Worm (Caenorhabditis elegans) whole organism, young adult: ENCODE measurements around the gene cwn-1.
A peak's percentile ranks its signal among the peaks of the same experiment; 100 is the strongest.

Experiments
- B0019.2 ChIP-seq: fragments of 200-800 bp; sonication (Bioruptor generic); conservative IDR thresholded peaks from 2 replicates; pipeline ENCODE4 v1.3.6; 2022; ENCODE audit warnings: missing genetic modification reagents, missing genetic modification characterization, missing compliant biosample characterization
- B0035.1 ChIP-seq: sonication (generic microtip); optimal IDR thresholded peaks from 2 replicates; lab custom pipeline; 2016; ENCODE audit warnings: missing genetic modification characterization, mild to moderate bottlenecking, missing compliant biosample characterization, missing genotype, missing genetic modification reagents
- B0336.3 ChIP-seq: fragments of 200-800 bp; sonication (Bioruptor generic); IDR thresholded peaks from 2 replicates; pipeline ENCODE4 v1.3.6; 2022; ENCODE audit warnings: missing genetic modification characterization, missing compliant biosample characterization
- C06A6.2 ChIP-seq: fragments of 200-800 bp; sonication (Bioruptor generic); conservative IDR thresholded peaks from 2 replicates; pipeline ENCODE4 v1.3.6; 2022; ENCODE audit warnings: missing genetic modification characterization, missing compliant biosample characterization
- F10E7.11 ChIP-seq: sonication (generic microtip); optimal IDR thresholded peaks from 2 replicates; lab custom pipeline; 2017; ENCODE audit warnings: mild to moderate bottlenecking, missing genetic modification characterization, moderate library complexity, missing compliant biosample characterization
- F23B12.7 ChIP-seq: sonication (generic microtip); optimal IDR thresholded peaks from 2 replicates; lab custom pipeline; 2017; ENCODE audit warnings: missing genetic modification characterization, mild to moderate bottlenecking, missing compliant biosample characterization, antibody characterized with exemption, moderate library complexity; ENCODE audit not compliant: insufficient read depth
- T26A5.8 ChIP-seq: sonication (generic microtip); optimal IDR thresholded peaks from 2 replicates; lab custom pipeline; 2016; ENCODE audit warnings: missing genetic modification characterization, missing compliant biosample characterization
- ZK185.1 ChIP-seq: sonication (generic microtip); optimal IDR thresholded peaks from 2 replicates; lab custom pipeline; 2016; ENCODE audit warnings: mild to moderate bottlenecking, missing genetic modification characterization, missing compliant biosample characterization; ENCODE audit not compliant: poor library complexity, severe bottlenecking
- akir-1 ChIP-seq: fragments of 200-800 bp; sonication (Bioruptor generic); optimal IDR thresholded peaks from 2 replicates; lab custom pipeline; 2018; ENCODE audit warnings: mild to moderate bottlenecking, missing genetic modification characterization, moderate library complexity, missing compliant biosample characterization
- ama-1 ChIP-seq, 3 experiments: fragments of 150-350 bp in 1 of 3; sonication (generic microtip) in 2 of 3; optimal IDR thresholded peaks; 2 replicates each; lab custom pipeline; 2014 to 2018; ENCODE audit warnings: missing biosample characterization in 2 of 3, missing genetic modification characterization in 2 of 3, missing genetic modification reagents in 2 of 3
- attf-5 ChIP-seq: fragments of 200-800 bp; sonication (Bioruptor generic); optimal IDR thresholded peaks from 2 replicates; lab custom pipeline; 2018; ENCODE audit warnings: mild to moderate bottlenecking, missing genetic modification characterization, missing compliant biosample characterization
- attf-6 ChIP-seq: fragments of 200-800 bp; sonication (Bioruptor generic); IDR thresholded peaks from 2 replicates; pipeline ENCODE4 v1.3.6; 2022; ENCODE audit warnings: missing genetic modification reagents, missing genetic modification characterization, missing compliant biosample characterization
- bed-1 ChIP-seq: fragments of 200-800 bp; sonication (Bioruptor generic); IDR thresholded peaks from 2 replicates; pipeline ENCODE4 v1.3.6; 2022; ENCODE audit warnings: missing genetic modification reagents, missing genetic modification characterization, missing compliant biosample characterization
- cebp-2 ChIP-seq: fragments of 200-800 bp; sonication (Bioruptor generic); IDR thresholded peaks from 2 replicates; pipeline ENCODE4 v1.3.6; 2022; ENCODE audit warnings: missing genetic modification characterization, missing compliant biosample characterization
- ceh-100 ChIP-seq: fragments of 200-800 bp; sonication (Bioruptor generic); IDR thresholded peaks from 2 replicates; pipeline ENCODE4 v1.3.6; 2022; ENCODE audit warnings: missing genetic modification reagents, missing genetic modification characterization, missing compliant biosample characterization
- chd-7 ChIP-seq: sonication (generic microtip); optimal IDR thresholded peaks from 2 replicates; lab custom pipeline; 2016; ENCODE audit warnings: mild to moderate bottlenecking, missing genetic modification characterization, moderate library complexity, missing compliant biosample characterization
- egl-18 ChIP-seq: fragments of 200-800 bp; sonication (Bioruptor generic); IDR thresholded peaks from 2 replicates; pipeline ENCODE4 v1.3.6; 2022; ENCODE audit warnings: missing genetic modification reagents, missing genetic modification characterization, missing compliant biosample characterization
- egl-44 ChIP-seq: fragments of 200-800 bp; sonication (Bioruptor generic); IDR thresholded peaks from 2 replicates; pipeline ENCODE4 v1.3.6; 2022; ENCODE audit warnings: missing genetic modification reagents, missing genetic modification characterization, missing compliant biosample characterization
- gei-17 ChIP-seq: fragments of 200-800 bp; sonication (Bioruptor generic); optimal IDR thresholded peaks from 2 replicates; lab custom pipeline; 2018; ENCODE audit warnings: mild to moderate bottlenecking, missing genetic modification characterization, missing compliant biosample characterization
- hlh-12 ChIP-seq: sonication (generic microtip); optimal IDR thresholded peaks from 2 replicates; lab custom pipeline; 2016; ENCODE audit warnings: missing genetic modification characterization, missing compliant biosample characterization
- hmg-20 ChIP-seq: fragments of 200-800 bp; sonication (Bioruptor generic); IDR thresholded peaks from 2 replicates; pipeline ENCODE4 v1.3.6; 2022; ENCODE audit warnings: missing genetic modification reagents, missing genetic modification characterization, missing compliant biosample characterization
- hrde-1 ChIP-seq: sonication (generic microtip); optimal IDR thresholded peaks from 2 replicates; lab custom pipeline; 2016; ENCODE audit warnings: missing genetic modification characterization, mild to moderate bottlenecking, missing compliant biosample characterization, moderate library complexity, missing genotype, missing genetic modification reagents, borderline replicate concordance
- let-607 ChIP-seq, 2 experiments: fragments of 200-800 bp in 1 of 2; sonication (Bioruptor generic) in 1 of 2; sonication (generic microtip) in 1 of 2; optimal IDR thresholded peaks; 2 replicates each; lab custom pipeline; 2016 to 2018; ENCODE audit warnings: mild to moderate bottlenecking in 2 of 2, missing compliant biosample characterization in 2 of 2, missing genetic modification characterization in 2 of 2, moderate library complexity in 2 of 2, missing genotype in 1 of 2
- lsl-1 ChIP-seq: fragments of 200-800 bp; sonication (Bioruptor generic); optimal IDR thresholded peaks from 2 replicates; lab custom pipeline; 2018; ENCODE audit warnings: mild to moderate bottlenecking, missing genetic modification characterization, moderate library complexity, missing compliant biosample characterization
- lsy-27 ChIP-seq: sonication (generic microtip); optimal IDR thresholded peaks from 2 replicates; lab custom pipeline; 2017; ENCODE audit warnings: missing genetic modification characterization, mild to moderate bottlenecking, missing compliant biosample characterization, antibody characterized with exemption, missing genotype, borderline replicate concordance; ENCODE audit not compliant: insufficient read depth
- madf-6 ChIP-seq: fragments of 200-800 bp; sonication (Bioruptor generic); IDR thresholded peaks from 2 replicates; pipeline ENCODE4 v1.3.6; 2022; ENCODE audit warnings: missing genetic modification reagents, missing genetic modification characterization, missing compliant biosample characterization
- madf-8 ChIP-seq: fragments of 200-800 bp; sonication (Bioruptor generic); conservative IDR thresholded peaks from 2 replicates; pipeline ENCODE4 v1.3.6; 2022; ENCODE audit warnings: missing genetic modification reagents, missing genetic modification characterization, missing compliant biosample characterization
- mxl-1 ChIP-seq: sonication (generic microtip); optimal IDR thresholded peaks from 2 replicates; lab custom pipeline; 2016; ENCODE audit warnings: missing genetic modification characterization, missing compliant biosample characterization
- nfya-1 ChIP-seq: sonication (generic microtip); optimal IDR thresholded peaks from 2 replicates; lab custom pipeline; 2017; ENCODE audit warnings: antibody characterized with exemption, missing compliant biosample characterization, missing genetic modification characterization, borderline replicate concordance; ENCODE audit not compliant: insufficient read depth
- nfyb-1 ChIP-seq: fragments of 200-800 bp; sonication (Bioruptor generic); IDR thresholded peaks from 2 replicates; pipeline ENCODE4 v1.3.6; 2022; ENCODE audit warnings: missing genetic modification reagents, missing genetic modification characterization, missing compliant biosample characterization
- nhr-120 ChIP-seq: fragments of 200-800 bp; sonication (Bioruptor generic); IDR thresholded peaks from 2 replicates; pipeline ENCODE4 v1.3.6; 2022; ENCODE audit warnings: missing genetic modification characterization, missing compliant biosample characterization
- nhr-179 ChIP-seq: sonication (generic microtip); optimal IDR thresholded peaks from 2 replicates; lab custom pipeline; 2016; ENCODE audit warnings: mild to moderate bottlenecking, missing genetic modification characterization, missing compliant biosample characterization
- nhr-27 ChIP-seq: fragments of 200-800 bp; sonication (Bioruptor generic); optimal IDR thresholded peaks from 2 replicates; lab custom pipeline; 2018; ENCODE audit warnings: mild to moderate bottlenecking, missing genetic modification characterization, moderate library complexity, missing compliant biosample characterization
- pbrm-1 ChIP-seq: fragments of 200-800 bp; sonication (Bioruptor generic); IDR thresholded peaks from 2 replicates; pipeline ENCODE4 v1.3.6; 2022; ENCODE audit warnings: missing genetic modification reagents, missing genetic modification characterization, missing compliant biosample characterization
- rpc-1 ChIP-seq, 2 experiments: fragments of 150-350 bp in 1 of 2; sonication (generic microtip) in 1 of 2; optimal IDR thresholded peaks; 2 replicates each; lab custom pipeline; 2014 to 2018; ENCODE audit warnings: missing biosample characterization in 1 of 2, missing genetic modification characterization in 1 of 2, missing genetic modification reagents in 1 of 2, missing genotype in 1 of 2
- sea-2 ChIP-seq: fragments of 200-800 bp; sonication (Bioruptor generic); IDR thresholded peaks from 2 replicates; pipeline ENCODE4 v1.3.6; 2022; ENCODE audit warnings: missing genetic modification characterization, missing compliant biosample characterization
- sptf-2 ChIP-seq: fragments of 200-800 bp; sonication (Bioruptor generic); optimal IDR thresholded peaks from 2 replicates; lab custom pipeline; 2018; ENCODE audit warnings: mild to moderate bottlenecking, missing genetic modification characterization, missing compliant biosample characterization
- unc-62 ChIP-seq: fragments of 150-350 bp; optimal IDR thresholded peaks from 2 replicates; lab custom pipeline; 2014; ENCODE audit warnings: missing biosample characterization, missing genetic modification reagents, missing genetic modification characterization
- zim-3 ChIP-seq: sonication (generic microtip); optimal IDR thresholded peaks from 2 replicates; lab custom pipeline; 2017; ENCODE audit warnings: mild to moderate bottlenecking, missing genetic modification characterization, moderate library complexity, missing compliant biosample characterization
- ztf-18 ChIP-seq: sonication (generic microtip); optimal IDR thresholded peaks from 2 replicates; lab custom pipeline; 2016; ENCODE audit warnings: missing genotype, mild to moderate bottlenecking, missing genetic modification characterization, missing compliant biosample characterization
- ztf-26 ChIP-seq: sonication (generic microtip); optimal IDR thresholded peaks from 2 replicates; lab custom pipeline; 2017; ENCODE audit warnings: missing genetic modification characterization, missing compliant biosample characterization

The cwn-1 gene

ce11 chrII:146933-147332 lies 13.5 kb upstream of the cwn-1 start, which contains the start of gene T25D3.4:
Gene T25D3.4 (plus strand): TSS chrII:147233.
- TF ChIP-seq let-607 (tag; optimal IDR thresholded peaks at IDR 0.05; lab: Kevin White, UChicago) (no peak), ceh-100 (GFP tag; lab: Robert Waterston, UW) (peak; percentile 67), hrde-1 (tag; lab: Kevin White, UChicago) (no peak)

ce11 chrII:135166-135565 lies 1.8 kb upstream of the cwn-1 start, which contains the start of gene K10B4.1:
Gene K10B4.1 (plus strand): TSS chrII:135466.
- no peak for TF ChIP-seq ZK185.1 (tag; lab: Kevin White, UChicago)
- TF ChIP-seq ama-1 (optimal IDR thresholded peaks at IDR 0.05; lab: Kevin White, UChicago): no peak
- no peak for TF ChIP-seq ama-1 (GFP tag; optimal IDR thresholded peaks at IDR 0.05; lab: Kevin White, UChicago)
- no peak for TF ChIP-seq nhr-179
- no peak for TF ChIP-seq attf-6 (GFP tag; lab: Robert Waterston, UW)
- no peak for TF ChIP-seq sptf-2 (GFP tag; lab: Kevin White, UChicago)
- TF ChIP-seq F10E7.11: no peak
- no peak for TF ChIP-seq T26A5.8 (tag; lab: Kevin White, UChicago)

ce11 chrII:129770-130169 lies 3.6 kb downstream of the cwn-1 start:
- TF ChIP-seq unc-62 (GFP tag; lab: Kevin White, UChicago): no peak
- no peak for TF ChIP-seq nhr-120 (GFP tag; lab: Robert Waterston, UW)
- no peak for TF ChIP-seq lsy-27 (tag; lab: Kevin White, UChicago)
- TF ChIP-seq sea-2: no peak

ce11 chrII:128929-129328 lies 4.5 kb downstream of the cwn-1 start, which contains the start of gene srd-3:
Gene srd-3 (minus strand): TSS chrII:129029.
- no peak for TF ChIP-seq unc-62 (GFP tag; lab: Kevin White, UChicago)
- TF ChIP-seq F23B12.7 (tag; lab: Kevin White, UChicago): no peak
- TF ChIP-seq gei-17 (GFP tag; lab: Kevin White, UChicago): no peak
- TF ChIP-seq lsl-1 (GFP tag; lab: Kevin White, UChicago): no peak
- no peak for TF ChIP-seq ztf-18 (tag; lab: Kevin White, UChicago)
- no peak for TF ChIP-seq sea-2
- no peak for TF ChIP-seq zim-3 (tag; lab: Kevin White, UChicago)
- TF ChIP-seq B0019.2 (GFP tag; lab: Robert Waterston, UW): no peak
- TF ChIP-seq B0035.1 (tag; lab: Kevin White, UChicago): no peak
- TF ChIP-seq cebp-2 (GFP tag; lab: Robert Waterston, UW): no peak
- no peak for TF ChIP-seq hmg-20 (GFP tag; lab: Robert Waterston, UW)
- TF ChIP-seq nfyb-1 (GFP tag; lab: Robert Waterston, UW): no peak
- no peak for TF ChIP-seq ztf-26
- TF ChIP-seq B0336.3 (GFP tag; lab: Robert Waterston, UW): no peak
- TF ChIP-seq egl-44 (GFP tag; lab: Robert Waterston, UW): no peak
- no peak for TF ChIP-seq madf-6 (GFP tag; lab: Robert Waterston, UW)
- no peak for TF ChIP-seq akir-1 (GFP tag; lab: Kevin White, UChicago)
- no peak for TF ChIP-seq nfya-1 (tag; lab: Kevin White, UChicago)
- TF ChIP-seq nhr-27: no peak

- no peak for TF ChIP-seq mxl-1 (tag; lab: Kevin White, UChicago)
- no peak for TF ChIP-seq gei-17 (GFP tag; lab: Kevin White, UChicago)
- no peak for TF ChIP-seq rpc-1 (optimal IDR thresholded peaks at IDR 0.05; lab: Kevin White, UChicago)
- TF ChIP-seq rpc-1 (tag; optimal IDR thresholded peaks at IDR 0.05; lab: Kevin White, UChicago): no peak
- no peak for TF ChIP-seq bed-1 (GFP tag; lab: Robert Waterston, UW)
- TF ChIP-seq ceh-100 (GFP tag; lab: Robert Waterston, UW): no peak
- no peak for TF ChIP-seq hlh-12 (tag; lab: Kevin White, UChicago)
- TF ChIP-seq let-607 (tag; optimal IDR thresholded peaks at IDR 0.05; lab: Kevin White, UChicago): no peak
- TF ChIP-seq madf-8 (GFP tag; lab: Robert Waterston, UW): no peak
- TF ChIP-seq C06A6.2 (GFP tag; lab: Robert Waterston, UW): no peak
- TF ChIP-seq B0019.2 (GFP tag; lab: Robert Waterston, UW): no peak
- TF ChIP-seq attf-5 (GFP tag; lab: Kevin White, UChicago): no peak
- no peak for TF ChIP-seq pbrm-1
- no peak for TF ChIP-seq egl-18 (GFP tag; lab: Robert Waterston, UW)
- TF ChIP-seq chd-7 (tag; lab: Kevin White, UChicago): no peak
Measured at ce11 chrII:124904-125303, 8.5 kb downstream of the cwn-1 start, which contains the start of gene nmur-2. Gene nmur-2 (minus strand): TSS chrII:125004.
